Worm (Caenorhabditis elegans) whole organism, L4 larva: ENCODE measurements around the gene kvs-2.

Experiments
- aly-2 ChIP-seq: sonication (generic microtip); optimal IDR thresholded peaks from 2 replicates; lab custom pipeline; 2018; ENCODE audit warnings: missing biosample characterization, missing genetic modification characterization
- ceh-28 ChIP-seq: fragments of 150-350 bp; optimal IDR thresholded peaks from 2 replicates; lab custom pipeline; 2014; ENCODE audit warnings: missing biosample characterization, missing genetic modification reagents, missing genetic modification characterization
- nhr-237 ChIP-seq: sonication (generic microtip); optimal IDR thresholded peaks from 2 replicates; lab custom pipeline; 2017; ENCODE audit warnings: missing biosample characterization, missing genetic modification characterization
- pha-4 ChIP-seq, 2 experiments: fragments of 150-350 bp in 1 of 2; fragments of 200-800 bp in 1 of 2; sonication (Bioruptor generic) in 1 of 2; IDR thresholded peaks in 1 of 2; optimal IDR thresholded peaks in 1 of 2; 2 replicates each; pipeline versions ENCODE4 v1.3.6 to Lab custom; 2014 to 2022; ENCODE audit warnings: missing genetic modification characterization in 2 of 2, missing genetic modification reagents in 2 of 2, missing biosample characterization in 1 of 2, missing compliant biosample characterization in 1 of 2

ce11 chrV:10635722-10636121, at the start of gene kvs-2:
- TF ChIP-seq pha-4 (GFP tag; IDR thresholded peaks at IDR 0.05; lab: Robert Waterston, UW), result no peak
- TF ChIP-seq pha-4 (tag; optimal IDR thresholded peaks at IDR 0.05; lab: Kevin White, UChicago), result no peak
- no peak for TF ChIP-seq ceh-28 (tag; lab: Kevin White, UChicago)
- no peak for TF ChIP-seq nhr-237 (tag; lab: Kevin White, UChicago)
- TF ChIP-seq aly-2, result no peak
